ENCODE assay signal across 5 worm cellular contexts in genomic region chrIV:15234943-15235605, ce11.
TF ChIP-seq lines count a peak whose summit lies in the region.

Gene pkd-2 (minus strand): TSS chrIV:15234993.

TF ChIP-seq in whole organism, L1 larva, 84 proteins besides CTCF, POLR2A, EP300 and RAD21:
- TF ChIP-seq nhr-90 (tag; optimal IDR thresholded peaks at IDR 0.05; lab: Kevin White, UChicago; ENCODE audit: poor library complexity) (peak; percentile 39), nhr-19 (GFP tag; conservative IDR thresholded peaks at IDR 0.05; lab: Robert Waterston, UW) (0 out of 2 replicates have a peak, but pooled peaks have one; percentile 11), snu-23 (GFP tag; optimal IDR thresholded peaks at IDR 0.05; lab: Kevin White, UChicago) (no peak), elt-2 (tag; optimal IDR thresholded peaks at IDR 0.05; lab: Kevin White, UChicago) (peak; percentile 13), efl-1 (optimal IDR thresholded peaks at IDR 0.05; lab: Kevin White, UChicago) (peak in 1 of 2 experiments; percentile 16), efl-1 (GFP tag; optimal IDR thresholded peaks at IDR 0.05 in 1 of 2; lab: Kevin White, UChicago) (peak in 1 of 2 experiments; percentile 86)

TF ChIP-seq in whole organism, L2 larva, 48 proteins besides CTCF, POLR2A, EP300 and RAD21:
- TF ChIP-seq crh-2 (tag; optimal IDR thresholded peaks at IDR 0.05; lab: Kevin White, UChicago) (peak; percentile 4), lin-13 (GFP tag; optimal IDR thresholded peaks at IDR 0.05; lab: Kevin White, UChicago) (no peak), gmeb-1 (tag; optimal IDR thresholded peaks at IDR 0.05; lab: Kevin White, UChicago) (peak; percentile 44), nhr-77 (tag; optimal IDR thresholded peaks at IDR 0.05; lab: Kevin White, UChicago) (no peak)

TF ChIP-seq in whole organism, L3 larva, 47 proteins besides CTCF, POLR2A, EP300 and RAD21:
- TF ChIP-seq snpc-4 (tag; optimal IDR thresholded peaks at IDR 0.05; lab: Kevin White, UChicago) (peak; percentile 79), pqm-1 (tag; optimal IDR thresholded peaks at IDR 0.05; lab: Kevin White, UChicago) (peak; percentile 6), elt-2 (tag; optimal IDR thresholded peaks at IDR 0.05; lab: Kevin White, UChicago) (peak; percentile 23), fos-1 (tag; optimal IDR thresholded peaks at IDR 0.05; lab: Kevin White, UChicago) (no peak)

TF ChIP-seq in whole organism, L4 larva, 104 proteins besides CTCF, POLR2A, EP300 and RAD21:
- TF ChIP-seq snpc-1.2 (GFP tag; IDR thresholded peaks at IDR 0.05; lab: Robert Waterston, UW): peak; percentile 99
- no peak for TF ChIP-seq ceh-62 (tag; optimal IDR thresholded peaks at IDR 0.05; lab: Kevin White, UChicago)
- TF ChIP-seq aha-1 (tag; lab: Kevin White, UChicago): peak; percentile 86
- TF ChIP-seq lin-38 (GFP tag; IDR thresholded peaks at IDR 0.05; lab: Robert Waterston, UW): peak; percentile 43; the same call in 1 of the 2 replicates
- TF ChIP-seq zip-11 (GFP tag; IDR thresholded peaks at IDR 0.05; lab: Robert Waterston, UW): no peak
- TF ChIP-seq ceh-82 (tag; optimal IDR thresholded peaks at IDR 0.05; lab: Kevin White, UChicago): no peak
- peak in 1 of 2 experiments; percentile 24 for TF ChIP-seq daf-16 (GFP tag; optimal IDR thresholded peaks at IDR 0.05; lab: Kevin White, UChicago)
- no peak for TF ChIP-seq daf-16 (tag; optimal IDR thresholded peaks at IDR 0.05; lab: Kevin White, UChicago)
- TF ChIP-seq mxl-3 (GFP tag; optimal IDR thresholded peaks at IDR 0.05; lab: Kevin White, UChicago): no peak
- TF ChIP-seq egl-27 (tag; optimal IDR thresholded peaks at IDR 0.05; lab: Kevin White, UChicago): no peak
- TF ChIP-seq mdt-29 (GFP tag; IDR thresholded peaks at IDR 0.05; lab: Robert Waterston, UW): peak; percentile 51; the same call in 1 of the 2 replicates
- peak; percentile 49 for TF ChIP-seq T20F7.1 (GFP tag; optimal IDR thresholded peaks at IDR 0.05; lab: Kevin White, UChicago)

TF ChIP-seq in whole organism, young adult, 124 proteins besides CTCF, POLR2A, EP300 and RAD21:
- TF ChIP-seq F23B12.7 (tag; optimal IDR thresholded peaks at IDR 0.05; lab: Kevin White, UChicago; ENCODE audit: insufficient read depth) (no peak), unc-130 (GFP tag; optimal IDR thresholded peaks at IDR 0.05; lab: Kevin White, UChicago) (no peak), snpc-4 (GFP tag; optimal IDR thresholded peaks at IDR 0.05; lab: Kevin White, UChicago) (peak; percentile 93), snpc-4 (tag; optimal IDR thresholded peaks at IDR 0.05; lab: Kevin White, UChicago) (peak; percentile 25 to 98 (median 96)), hmg-1.2 (GFP tag; IDR thresholded peaks at IDR 0.05; lab: Robert Waterston, UW) (0 out of 2 replicates have a peak, but pooled peaks have one; percentile 17), Y95B8A.8 (GFP tag; IDR thresholded peaks at IDR 0.05; lab: Robert Waterston, UW) (no peak), D2030.7 (GFP tag; IDR thresholded peaks at IDR 0.05; lab: Robert Waterston, UW) (peak; percentile 64), F52B5.7 (tag; optimal IDR thresholded peaks at IDR 0.05; lab: Kevin White, UChicago) (no peak), pbrm-1 (GFP tag; IDR thresholded peaks at IDR 0.05; lab: Robert Waterston, UW) (0 out of 2 replicates have a peak, but pooled peaks have one; percentile 71), tbp1 (GFP tag; optimal IDR thresholded peaks at IDR 0.05; lab: Kevin White, UChicago) (peak; percentile 88), sdz-38 (tag; optimal IDR thresholded peaks at IDR 0.05; lab: Kevin White, UChicago) (no peak), lin-35 (GFP tag; optimal IDR thresholded peaks at IDR 0.05; lab: Kevin White, UChicago) (peak in 1 of 3 experiments; percentile 0), attf-6 (GFP tag; IDR thresholded peaks at IDR 0.05; lab: Robert Waterston, UW) (peak; percentile 99), dpl-1 (GFP tag; optimal IDR thresholded peaks at IDR 0.05; lab: Kevin White, UChicago) (no peak), Y67H2A.10 (GFP tag; conservative IDR thresholded peaks at IDR 0.05; lab: Robert Waterston, UW) (no peak), attf-5 (GFP tag; optimal IDR thresholded peaks at IDR 0.05; lab: Kevin White, UChicago) (no peak), lsl-1 (GFP tag; optimal IDR thresholded peaks at IDR 0.05; lab: Kevin White, UChicago) (peak; percentile 15), rcor-1 (GFP tag; IDR thresholded peaks at IDR 0.05; lab: Robert Waterston, UW) (peak; percentile 61), ekl-4 (GFP tag; IDR thresholded peaks at IDR 0.05; lab: Robert Waterston, UW) (no peak), pha-4 (tag; optimal IDR thresholded peaks at IDR 0.05; lab: Kevin White, UChicago) (no peak), ceh-58 (GFP tag; IDR thresholded peaks at IDR 0.05; lab: Robert Waterston, UW) (no peak), dox-1 (GFP tag; IDR thresholded peaks at IDR 0.05; lab: Robert Waterston, UW) (no peak), ztf-26 (tag; optimal IDR thresholded peaks at IDR 0.05; lab: Kevin White, UChicago) (no peak), lin-40 (tag; optimal IDR thresholded peaks at IDR 0.05; lab: Kevin White, UChicago) (no peak), lin-54 (GFP tag; optimal IDR thresholded peaks at IDR 0.05; lab: Kevin White, UChicago) (peak; percentile 49), tlf-1 (GFP tag; optimal IDR thresholded peaks at IDR 0.05; lab: Kevin White, UChicago) (no peak), lin-26 (GFP tag; IDR thresholded peaks at IDR 0.05; lab: Robert Waterston, UW) (no peak; the same call in 1 of the 2 replicates), ztf-25 (GFP tag; IDR thresholded peaks at IDR 0.05; lab: Robert Waterston, UW) (no peak), tbx-9 (tag; optimal IDR thresholded peaks at IDR 0.05; lab: Kevin White, UChicago; ENCODE audit: borderline replicate concordance) (no peak), hlh-12 (tag; optimal IDR thresholded peaks at IDR 0.05; lab: Kevin White, UChicago) (no peak), snpc-1.3 (tag; optimal IDR thresholded peaks at IDR 0.05; lab: Kevin White, UChicago; ENCODE audit: insufficient read depth) (peak; percentile 77), snpc-3.4 (tag; optimal IDR thresholded peaks at IDR 0.05; lab: Kevin White, UChicago) (peak; percentile 13), zim-3 (tag; optimal IDR thresholded peaks at IDR 0.05; lab: Kevin White, UChicago) (no peak), F49E8.2 (tag; optimal IDR thresholded peaks at IDR 0.05; lab: Kevin White, UChicago; ENCODE audit: insufficient read depth) (peak; percentile 22), sptf-2 (GFP tag; optimal IDR thresholded peaks at IDR 0.05; lab: Kevin White, UChicago) (no peak), ZK185.1 (tag; optimal IDR thresholded peaks at IDR 0.05; lab: Kevin White, UChicago; ENCODE audit: poor library complexity, severe bottlenecking) (peak; percentile 32), snpc-1.1 (tag; optimal IDR thresholded peaks at IDR 0.05; lab: Kevin White, UChicago; ENCODE audit: insufficient read depth) (peak; percentile 57), lag-1 (GFP tag; IDR thresholded peaks at IDR 0.05; lab: Robert Waterston, UW) (no peak), zfh-2 (GFP tag; conservative IDR thresholded peaks at IDR 0.05; lab: Robert Waterston, UW) (no peak), B0261.1 (tag; optimal IDR thresholded peaks at IDR 0.05; lab: Kevin White, UChicago) (peak; percentile 65), ztf-22 (GFP tag; optimal IDR thresholded peaks at IDR 0.05; lab: Kevin White, UChicago) (no peak), rpc-1 (optimal IDR thresholded peaks at IDR 0.05; lab: Kevin White, UChicago) (peak; percentile 72), rpc-1 (tag; optimal IDR thresholded peaks at IDR 0.05; lab: Kevin White, UChicago) (peak; percentile 79), egl-18 (GFP tag; IDR thresholded peaks at IDR 0.05; lab: Robert Waterston, UW) (no peak), F57C9.4 (tag; optimal IDR thresholded peaks at IDR 0.05; lab: Kevin White, UChicago) (no peak), bed-2 (GFP tag; IDR thresholded peaks at IDR 0.05; lab: Robert Waterston, UW) (no peak), madf-6 (GFP tag; IDR thresholded peaks at IDR 0.05; lab: Robert Waterston, UW) (no peak), ztf-18 (tag; optimal IDR thresholded peaks at IDR 0.05; lab: Kevin White, UChicago) (no peak), lsy-27 (tag; optimal IDR thresholded peaks at IDR 0.05; lab: Kevin White, UChicago; ENCODE audit: borderline replicate concordance, insufficient read depth) (no peak), Y56A3A.18 (GFP tag; IDR thresholded peaks at IDR 0.05; lab: Robert Waterston, UW) (0 out of 2 replicates have a peak, but pooled peaks have one; percentile 14), B0019.2 (GFP tag; conservative IDR thresholded peaks at IDR 0.05; lab: Robert Waterston, UW) (0 out of 2 replicates have a peak, but pooled peaks have one; percentile 12)
